Fruit fly (Drosophila melanogaster): ENCODE measurements around the gene sr.

Gene sr

dm6 chr3R:18104261-18104792 is 13.7 kb downstream of the sr start (continued):
- TF ChIP-seq ss (GFP tag; optimal IDR thresholded peaks at IDR 0.05) (no peak), topi (GFP tag; optimal IDR thresholded peaks at IDR 0.05) (no peak), Eip75B (GFP tag; optimal IDR thresholded peaks at IDR 0.05) (no peak), net (GFP tag; optimal IDR thresholded peaks at IDR 0.05) (no peak), CG6792 (GFP tag; optimal IDR thresholded peaks at IDR 0.05) (no peak), Eip93F (GFP tag; optimal IDR thresholded peaks at IDR 0.05) (no peak), spab (GFP tag; optimal IDR thresholded peaks at IDR 0.05) (no peak), CG8119 (GFP tag; IDR thresholded peaks at IDR 0.05) (peak; percentile 72), Gug (GFP tag; IDR thresholded peaks at IDR 0.05) (no peak), CG11294 (GFP tag; IDR thresholded peaks at IDR 0.05) (no peak)

- TF ChIP-seq ss (GFP tag; optimal IDR thresholded peaks at IDR 0.05) (no peak), Hr38 (GFP tag; optimal IDR thresholded peaks at IDR 0.05) (no peak), CG15336 (GFP tag; IDR thresholded peaks at IDR 0.05) (no peak), Eip78C (GFP tag) (no peak), CG1621 (tag; optimal IDR thresholded peaks at IDR 0.05) (no peak), achi (GFP tag; optimal IDR thresholded peaks at IDR 0.05) (no peak), CG32006 (GFP tag; optimal IDR thresholded peaks at IDR 0.05) (no peak), spab (GFP tag; optimal IDR thresholded peaks at IDR 0.05) (no peak), pdm3 (GFP tag; optimal IDR thresholded peaks at IDR 0.05) (no peak), CG16779 (tag; optimal IDR thresholded peaks at IDR 0.05) (no peak)
Measured at dm6 chr3R:18106136-18106535, 15.5 kb downstream of the sr start.

DNA sequence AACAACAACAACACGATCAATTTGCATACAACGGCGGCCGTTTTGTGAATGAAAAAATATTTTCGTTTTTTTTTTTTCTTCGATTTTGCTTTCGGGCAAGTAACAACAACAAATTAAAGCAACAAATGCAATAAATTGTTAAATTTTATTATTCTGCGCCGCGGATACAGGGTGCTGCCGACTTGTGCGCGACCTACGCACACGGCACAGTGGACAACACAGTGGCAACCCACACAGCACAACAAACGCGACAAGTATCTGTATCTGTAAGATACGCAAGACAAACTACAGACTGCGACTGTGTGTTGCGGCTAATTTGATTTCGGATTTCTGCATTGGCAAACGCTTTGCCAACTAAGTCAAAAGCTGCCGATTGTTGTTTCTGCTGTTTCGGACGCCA is 17.0 kb downstream of the sr start:
- no peak for TF ChIP-seq Lpt (GFP tag; optimal IDR thresholded peaks at IDR 0.05)
- no peak for TF ChIP-seq CG10669 (GFP tag; optimal IDR thresholded peaks at IDR 0.05)
- TF ChIP-seq CG6163 (GFP tag; IDR thresholded peaks at IDR 0.05), result no peak
- no peak for TF ChIP-seq CG11902 (GFP tag; optimal IDR thresholded peaks at IDR 0.05)
- no peak for TF ChIP-seq CG34406 (GFP tag; optimal IDR thresholded peaks at IDR 0.05)
- no peak for TF ChIP-seq Sox14 (GFP tag; optimal IDR thresholded peaks at IDR 0.05)
- no peak for TF ChIP-seq ss (GFP tag; optimal IDR thresholded peaks at IDR 0.05)
- no peak for TF ChIP-seq fd85E (GFP tag; optimal IDR thresholded peaks at IDR 0.05)
- TF ChIP-seq Met (GFP tag; optimal IDR thresholded peaks at IDR 0.05), result no peak
- TF ChIP-seq CG7368 (GFP tag; optimal IDR thresholded peaks at IDR 0.05), result no peak
- TF ChIP-seq Hr4 (GFP tag; optimal IDR thresholded peaks at IDR 0.05), result no peak
- no peak for TF ChIP-seq CG6792 (GFP tag; optimal IDR thresholded peaks at IDR 0.05)
- TF ChIP-seq CG3032 (tag; optimal IDR thresholded peaks at IDR 0.05), result no peak
- TF ChIP-seq CG11762 (GFP tag; optimal IDR thresholded peaks at IDR 0.05; ENCODE audit: insufficient read depth), result no peak
- no peak for TF ChIP-seq dac (GFP tag; optimal IDR thresholded peaks at IDR 0.05)
- no peak for TF ChIP-seq lz (GFP tag; optimal IDR thresholded peaks at IDR 0.05)
- TF ChIP-seq net (GFP tag; optimal IDR thresholded peaks at IDR 0.05), result no peak
- TF ChIP-seq CG6854 (GFP tag; optimal IDR thresholded peaks at IDR 0.05), result no peak
- TF ChIP-seq Sox15 (GFP tag; optimal IDR thresholded peaks at IDR 0.05), result no peak
- TF ChIP-seq Sox102F (GFP tag; optimal IDR thresholded peaks at IDR 0.05), result no peak

dm6 chr3R:18108442-18108841 is 17.8 kb downstream of the sr start:
- TF ChIP-seq CG6808 (GFP tag; optimal IDR thresholded peaks at IDR 0.05), result no peak
- TF ChIP-seq Eip78C (GFP tag), result peak; percentile 39

dm6 chr3R:18111709-18112110 is 21.1 kb downstream of the sr start:
- peak; percentile 4 for TF ChIP-seq Eip75B (GFP tag; optimal IDR thresholded peaks at IDR 0.05)
- no peak for TF ChIP-seq CG1621 (tag; optimal IDR thresholded peaks at IDR 0.05)
- no peak for TF ChIP-seq vri (GFP tag; optimal IDR thresholded peaks at IDR 0.05)

All from whole organism, prepupa.